Worm (Caenorhabditis elegans) whole organism, L3 larva: ENCODE measurements around the gene F17C11.22.

Experiments used
- R02D3.7 ChIP-seq: fragments of 150-350 bp; optimal IDR thresholded peaks from 2 replicates; lab custom pipeline; 2014; ENCODE audit warnings: missing biosample characterization, missing genetic modification characterization
- elt-3 ChIP-seq, 3 experiments: fragments of 150-350 bp in 1 of 3; sonication (generic microtip) in 2 of 3; optimal IDR thresholded peaks; 2 replicates in 2 of 3; 4 replicates in 1 of 3; lab custom pipeline; 2014 to 2017; ENCODE audit warnings: missing biosample characterization in 3 of 3, missing genetic modification characterization in 3 of 3
- fkh-10 ChIP-seq: sonication (generic microtip); optimal IDR thresholded peaks from 2 replicates; lab custom pipeline; 2017; ENCODE audit warnings: missing biosample characterization, missing genetic modification reagents, missing genetic modification characterization
- nhr-23 ChIP-seq: fragments of 150-350 bp; optimal IDR thresholded peaks from 2 replicates; lab custom pipeline; 2014; ENCODE audit warnings: missing biosample characterization, missing genetic modification reagents, missing genetic modification characterization
- nhr-77 ChIP-seq: fragments of 150-350 bp; optimal IDR thresholded peaks from 2 replicates; lab custom pipeline; 2014; ENCODE audit warnings: missing biosample characterization, missing genetic modification characterization
- unc-62 ChIP-seq: fragments of 150-350 bp; sonication (generic microtip); optimal IDR thresholded peaks from 4 replicates; lab custom pipeline; 2014; ENCODE audit warnings: missing biosample characterization, missing genetic modification reagents, missing genetic modification characterization

DNA sequence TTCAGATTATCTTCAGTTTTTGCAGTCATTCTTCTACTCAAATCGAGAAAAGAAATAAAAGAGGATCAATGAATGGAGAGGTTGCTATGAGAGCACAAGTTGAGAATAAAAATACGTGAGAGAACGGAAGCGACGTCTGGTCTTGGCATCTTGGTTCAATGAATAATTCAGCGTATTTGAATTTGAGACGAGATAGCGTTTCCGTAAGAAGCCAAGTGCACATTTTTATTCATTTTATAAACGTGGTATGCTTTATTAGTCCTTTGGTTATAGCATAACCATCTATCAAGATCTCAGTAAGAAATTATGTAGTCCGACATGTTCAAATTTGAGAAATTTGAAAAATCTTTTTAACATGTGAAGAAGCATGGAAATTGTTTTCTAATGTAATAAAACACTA, 51.6 kb downstream of the F17C11.22 start, which contains the start of gene F58B4.2:
- TF ChIP-seq fkh-10 (no peak), unc-62 (GFP tag; lab: Kevin White, UChicago) (no peak), nhr-77 (tag; lab: Kevin White, UChicago) (no peak), nhr-23 (no peak), elt-3 (tag; optimal IDR thresholded peaks at IDR 0.05; lab: Kevin White, UChicago) (no peak), R02D3.7 (tag; lab: Kevin White, UChicago) (no peak)
